Fruit fly (Drosophila melanogaster): Measurements from ENCODE around the gene CG44362.

The CG44362 gene

dm6 chr3L:11397093-11397592 lies at the start of gene CG44362:
TSS of gene CG44362 (plus strand) at chr3L:11397542.
- TF ChIP-seq CG14655 (GFP tag; optimal IDR thresholded peaks at IDR 0.05) (peak; percentile 5), Ets98B (GFP tag; IDR thresholded peaks at IDR 0.05) (no peak), CG8301 (tag; optimal IDR thresholded peaks at IDR 0.05) (no peak)

- peak; percentile 91 for TF ChIP-seq CG32121 (GFP tag; IDR thresholded peaks at IDR 0.05)
- peak; percentile 85 for TF ChIP-seq fd96Ca (GFP tag; IDR thresholded peaks at IDR 0.05)
- peak; percentile 73 for TF ChIP-seq CG13204 (GFP tag; optimal IDR thresholded peaks at IDR 0.05)
- peak; percentile 77 for TF ChIP-seq CG10348 (GFP tag; IDR thresholded peaks at IDR 0.05)
- peak; percentile 88 for TF ChIP-seq CG4496 (GFP tag; IDR thresholded peaks at IDR 0.05)
- TF ChIP-seq Pif1A (GFP tag; optimal IDR thresholded peaks at IDR 0.05): peak; percentile 57
- peak; percentile 88 for TF ChIP-seq CG8301 (tag; optimal IDR thresholded peaks at IDR 0.05)
- peak; percentile 92 for TF ChIP-seq CG34367 (tag; optimal IDR thresholded peaks at IDR 0.05)
- peak; percentile 54 for TF ChIP-seq gl (tag; optimal IDR thresholded peaks at IDR 0.05)
- peak; percentile 89 for TF ChIP-seq Snoo (tag; optimal IDR thresholded peaks at IDR 0.05)
- peak; percentile 92 for TF ChIP-seq CG8159 (tag; optimal IDR thresholded peaks at IDR 0.05)
- peak; percentile 41 for TF ChIP-seq EcR (GFP tag; optimal IDR thresholded peaks at IDR 0.05)
- TF ChIP-seq CG14655 (GFP tag; optimal IDR thresholded peaks at IDR 0.05): peak; percentile 89
- TF ChIP-seq Ets98B (GFP tag; IDR thresholded peaks at IDR 0.05): peak; percentile 92
- peak; percentile 88 for TF ChIP-seq CG12605 (GFP tag; IDR thresholded peaks at IDR 0.05)
- peak; percentile 77 for TF ChIP-seq rn (GFP tag; IDR thresholded peaks at IDR 0.05)
- peak; percentile 68 for TF ChIP-seq Pif1B (GFP tag; optimal IDR thresholded peaks at IDR 0.05)
- peak; percentile 94 for TF ChIP-seq D1 (tag; optimal IDR thresholded peaks at IDR 0.05)
- peak; percentile 95 for TF ChIP-seq CG15710 (tag; optimal IDR thresholded peaks at IDR 0.05)
- TF ChIP-seq CG9948 (tag; optimal IDR thresholded peaks at IDR 0.05): peak; percentile 94
- peak; percentile 98 for TF ChIP-seq CG17806 (tag; optimal IDR thresholded peaks at IDR 0.05)
Observed at dm6 chr3L:11348971-11349907, 48.1 kb upstream of the CG44362 start.

dm6 chr3L:11349908-11350405 lies 47.4 kb upstream of the CG44362 start:
- TF ChIP-seq rn (GFP tag; IDR thresholded peaks at IDR 0.05) (peak; percentile 83), CG32121 (GFP tag; IDR thresholded peaks at IDR 0.05) (peak; percentile 92), CG14655 (GFP tag; optimal IDR thresholded peaks at IDR 0.05) (peak; percentile 97), CG34367 (tag; optimal IDR thresholded peaks at IDR 0.05) (peak; percentile 81), fd96Ca (GFP tag; IDR thresholded peaks at IDR 0.05) (peak; percentile 37; the same call in 1 of the 3 replicates), CG10348 (GFP tag; IDR thresholded peaks at IDR 0.05) (peak; percentile 90), EcR (GFP tag; optimal IDR thresholded peaks at IDR 0.05) (no peak), CG13204 (GFP tag; optimal IDR thresholded peaks at IDR 0.05) (no peak), Ets98B (GFP tag; IDR thresholded peaks at IDR 0.05) (peak; percentile 85), CG8159 (tag; optimal IDR thresholded peaks at IDR 0.05) (peak; percentile 85), Pif1A (GFP tag; optimal IDR thresholded peaks at IDR 0.05) (peak; percentile 94), D1 (tag; optimal IDR thresholded peaks at IDR 0.05) (peak; percentile 82), CG15710 (tag; optimal IDR thresholded peaks at IDR 0.05) (peak; percentile 77), CG17806 (tag; optimal IDR thresholded peaks at IDR 0.05) (peak; percentile 90), Snoo (tag; optimal IDR thresholded peaks at IDR 0.05) (no peak), CG9948 (tag; optimal IDR thresholded peaks at IDR 0.05) (peak; percentile 96), CG12605 (GFP tag; IDR thresholded peaks at IDR 0.05) (peak; percentile 85), CG4496 (GFP tag; IDR thresholded peaks at IDR 0.05) (peak; percentile 91), Pif1B (GFP tag; optimal IDR thresholded peaks at IDR 0.05) (peak; percentile 90), gl (tag; optimal IDR thresholded peaks at IDR 0.05) (peak; percentile 54), CG8301 (tag; optimal IDR thresholded peaks at IDR 0.05) (peak; percentile 98)

dm6 chr3L:11350680-11351665 lies 46.4 kb upstream of the CG44362 start:
- TF ChIP-seq CG14655 (GFP tag; optimal IDR thresholded peaks at IDR 0.05): peak; percentile 62
- TF ChIP-seq CG32121 (GFP tag; IDR thresholded peaks at IDR 0.05): peak; percentile 79
- TF ChIP-seq gl (tag; optimal IDR thresholded peaks at IDR 0.05): no peak
- peak; percentile 91 for TF ChIP-seq CG4496 (GFP tag; IDR thresholded peaks at IDR 0.05)
- no peak for TF ChIP-seq Snoo (tag; optimal IDR thresholded peaks at IDR 0.05)
- TF ChIP-seq CG34367 (tag; optimal IDR thresholded peaks at IDR 0.05): peak; percentile 2
- TF ChIP-seq EcR (GFP tag; optimal IDR thresholded peaks at IDR 0.05): no peak
- no peak for TF ChIP-seq CG10348 (GFP tag; IDR thresholded peaks at IDR 0.05)
- TF ChIP-seq fd96Ca (GFP tag; IDR thresholded peaks at IDR 0.05): peak; percentile 88
- TF ChIP-seq Pif1A (GFP tag; optimal IDR thresholded peaks at IDR 0.05): peak; percentile 70
- peak; percentile 44 for TF ChIP-seq CG8159 (tag; optimal IDR thresholded peaks at IDR 0.05)
- peak; percentile 24 for TF ChIP-seq CG8301 (tag; optimal IDR thresholded peaks at IDR 0.05)
- no peak for TF ChIP-seq CG15710 (tag; optimal IDR thresholded peaks at IDR 0.05)
- TF ChIP-seq Ets98B (GFP tag; IDR thresholded peaks at IDR 0.05): peak; percentile 78
- peak; percentile 92 for TF ChIP-seq CG12605 (GFP tag; IDR thresholded peaks at IDR 0.05)
- TF ChIP-seq rn (GFP tag; IDR thresholded peaks at IDR 0.05): no peak; the same call in 1 of the 2 replicates
- peak; percentile 25 for TF ChIP-seq CG17806 (tag; optimal IDR thresholded peaks at IDR 0.05)
- TF ChIP-seq D1 (tag; optimal IDR thresholded peaks at IDR 0.05): no peak
- peak; percentile 31 for TF ChIP-seq CG9948 (tag; optimal IDR thresholded peaks at IDR 0.05)
- peak; percentile 55 for TF ChIP-seq Pif1B (GFP tag; optimal IDR thresholded peaks at IDR 0.05)
- TF ChIP-seq CG13204 (GFP tag; optimal IDR thresholded peaks at IDR 0.05): no peak
